Worm (Caenorhabditis elegans): Measurements from ENCODE around the gene K07C5.13.

The K07C5.13 gene

DNA sequence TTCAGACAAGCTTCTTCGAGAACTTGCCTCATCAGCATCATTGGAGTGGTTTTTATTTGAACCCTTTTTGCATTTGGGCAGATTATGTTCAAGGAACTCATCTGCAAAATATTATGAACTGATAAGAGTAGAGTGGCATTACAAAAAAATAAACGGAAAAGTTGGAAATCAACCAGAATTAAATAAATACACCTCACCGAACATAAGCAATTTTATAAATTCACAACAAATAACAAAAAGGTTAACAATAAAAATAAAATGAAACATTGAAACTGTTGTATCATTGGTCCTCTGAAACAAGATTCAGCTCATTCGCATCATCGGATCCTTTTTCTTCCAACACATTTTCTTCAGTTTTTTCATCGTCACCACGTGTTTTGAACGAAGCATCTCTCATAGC lies 24.6 kb upstream of the K07C5.13 start, which contains the start of gene asps-1:
Gene asps-1, minus strand, starts transcription at position 101 of the 400 bp plus-strand sequence.
- no peak for TF ChIP-seq hmbx-1 (tag; optimal IDR thresholded peaks at IDR 0.05)
- no peak for TF ChIP-seq sea-1 (GFP tag; conservative IDR thresholded peaks at IDR 0.05)
- no peak for TF ChIP-seq tra-4 (tag; optimal IDR thresholded peaks at IDR 0.05)
- TF ChIP-seq F13C5.2 (tag; optimal IDR thresholded peaks at IDR 0.05) = no peak
- no peak for TF ChIP-seq ceh-13 (GFP tag; optimal IDR thresholded peaks at IDR 0.05)
- no peak for TF ChIP-seq pes-1 (GFP tag; IDR thresholded peaks at IDR 0.05)
- no peak for TF ChIP-seq tbx-37 (GFP tag; conservative IDR thresholded peaks at IDR 0.05)
- TF ChIP-seq scrt-1 (GFP tag; IDR thresholded peaks at IDR 0.05) = no peak
- no peak for TF ChIP-seq ama-1 (optimal IDR thresholded peaks at IDR 0.05)
- no peak for TF ChIP-seq hnd-1 (tag; optimal IDR thresholded peaks at IDR 0.05)
- no peak for TF ChIP-seq flt-1 (GFP tag; IDR thresholded peaks at IDR 0.05)
- no peak for TF ChIP-seq aly-1 (tag; optimal IDR thresholded peaks at IDR 0.05)
- TF ChIP-seq ceh-36 (tag; optimal IDR thresholded peaks at IDR 0.05) = no peak

- TF ChIP-seq pes-1 (GFP tag; IDR thresholded peaks at IDR 0.05) (no peak), tbx-11 (GFP tag; IDR thresholded peaks at IDR 0.05) (no peak)
Observed at ce11 chrV:10319434-10319833, 22.4 kb upstream of the K07C5.13 start, which contains the start of gene B0024.11. Gene B0024.11 (minus strand): TSS chrV:10319534.

- TF ChIP-seq ceh-36 (tag; optimal IDR thresholded peaks at IDR 0.05) (no peak), pes-1 (GFP tag; IDR thresholded peaks at IDR 0.05) (no peak), tbx-37 (GFP tag; conservative IDR thresholded peaks at IDR 0.05) (peak; percentile 41; the same call in 1 of the 2 replicates), aly-1 (tag; optimal IDR thresholded peaks at IDR 0.05) (peak; percentile 8), scrt-1 (GFP tag; IDR thresholded peaks at IDR 0.05) (no peak), B0310.2 (tag; optimal IDR thresholded peaks at IDR 0.05) (no peak), ama-1 (optimal IDR thresholded peaks at IDR 0.05) (no peak), F13C5.2 (tag; optimal IDR thresholded peaks at IDR 0.05) (no peak)
Observed at ce11 chrV:10320101-10320761, 21.6 kb upstream of the K07C5.13 start, which contains the start of the genes gna-1 and B0024.13. Gene gna-1 (minus strand): TSS chrV:10320151. Gene B0024.13 (plus strand): TSS chrV:10320711.

DNA sequence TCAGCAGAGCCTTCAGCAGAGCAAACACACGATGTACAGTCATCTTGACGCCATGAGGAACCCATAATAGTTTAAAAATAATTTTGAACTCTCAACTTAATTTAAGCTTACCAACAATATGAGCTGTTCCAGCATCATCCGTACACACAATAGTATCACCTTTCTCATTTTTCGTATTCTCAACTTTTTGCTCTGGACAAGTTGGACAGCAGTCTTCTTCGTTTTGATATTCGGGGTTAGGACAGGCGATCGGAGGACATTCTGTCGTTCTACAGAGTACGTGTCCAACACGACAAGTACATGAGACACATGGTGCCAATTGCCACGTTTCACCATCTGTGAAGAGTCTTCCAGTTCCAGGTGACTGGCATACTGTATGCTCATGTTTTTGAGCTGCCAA lies 18.3 kb upstream of the K07C5.13 start:
- TF ChIP-seq ama-1 (optimal IDR thresholded peaks at IDR 0.05) = no peak
- TF ChIP-seq ceh-13 (GFP tag; optimal IDR thresholded peaks at IDR 0.05) = no peak
- no peak for TF ChIP-seq hmbx-1 (tag; optimal IDR thresholded peaks at IDR 0.05)
- no peak for TF ChIP-seq aly-1 (tag; optimal IDR thresholded peaks at IDR 0.05)

- TF ChIP-seq tbx-11 (GFP tag; IDR thresholded peaks at IDR 0.05) (no peak), ama-1 (optimal IDR thresholded peaks at IDR 0.05) (no peak), tbx-37 (GFP tag; conservative IDR thresholded peaks at IDR 0.05) (no peak), B0310.2 (tag; optimal IDR thresholded peaks at IDR 0.05) (no peak), hmg-4 (GFP tag; optimal IDR thresholded peaks at IDR 0.05) (no peak), hnd-1 (tag; optimal IDR thresholded peaks at IDR 0.05) (no peak), flt-1 (GFP tag; IDR thresholded peaks at IDR 0.05) (no peak), aly-1 (tag; optimal IDR thresholded peaks at IDR 0.05) (no peak), ets-7 (tag; optimal IDR thresholded peaks at IDR 0.05) (no peak)
Observed at ce11 chrV:10328080-10328479, 13.8 kb upstream of the K07C5.13 start.

DNA sequence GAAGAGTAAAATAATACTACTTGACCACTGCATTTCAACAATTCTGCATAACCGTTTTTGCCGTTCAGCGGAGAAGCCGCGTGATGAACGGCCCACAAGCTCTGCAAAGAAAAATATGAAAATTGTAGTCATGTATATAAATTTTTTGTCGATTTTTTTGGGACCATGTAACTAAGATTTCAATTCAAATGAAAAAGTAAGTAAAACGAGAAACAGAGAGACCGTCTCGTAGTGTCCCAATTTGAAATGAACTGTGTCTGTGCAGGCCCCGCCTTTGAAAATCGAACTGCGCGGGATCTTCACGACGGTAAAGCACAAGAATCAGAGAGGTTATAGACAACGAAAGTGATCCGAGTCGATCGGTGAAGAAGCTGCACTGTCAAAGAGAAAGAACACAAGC lies 9.8 kb upstream of the K07C5.13 start, which contains the start of gene crm-1:
Gene crm-1, minus strand, starts transcription at position 101 of the 400 bp plus-strand sequence.
- TF ChIP-seq hnd-1 (tag; optimal IDR thresholded peaks at IDR 0.05) = no peak
- no peak for TF ChIP-seq ama-1 (optimal IDR thresholded peaks at IDR 0.05)
- TF ChIP-seq tra-4 (tag; optimal IDR thresholded peaks at IDR 0.05) = no peak
- TF ChIP-seq tbx-37 (GFP tag; conservative IDR thresholded peaks at IDR 0.05) = no peak
- TF ChIP-seq scrt-1 (GFP tag; IDR thresholded peaks at IDR 0.05) = no peak
- TF ChIP-seq ceh-13 (GFP tag; optimal IDR thresholded peaks at IDR 0.05) = no peak
- no peak for TF ChIP-seq ceh-36 (tag; optimal IDR thresholded peaks at IDR 0.05)
- TF ChIP-seq sea-1 (GFP tag; conservative IDR thresholded peaks at IDR 0.05) = no peak
- TF ChIP-seq aly-1 (tag; optimal IDR thresholded peaks at IDR 0.05) = no peak
- no peak for TF ChIP-seq ets-7 (tag; optimal IDR thresholded peaks at IDR 0.05)
- no peak for TF ChIP-seq hmg-4 (GFP tag; optimal IDR thresholded peaks at IDR 0.05)
- TF ChIP-seq F13C5.2 (tag; optimal IDR thresholded peaks at IDR 0.05) = no peak
- no peak for TF ChIP-seq hmbx-1 (tag; optimal IDR thresholded peaks at IDR 0.05)
- no peak for TF ChIP-seq tbx-11 (GFP tag; IDR thresholded peaks at IDR 0.05)

DNA sequence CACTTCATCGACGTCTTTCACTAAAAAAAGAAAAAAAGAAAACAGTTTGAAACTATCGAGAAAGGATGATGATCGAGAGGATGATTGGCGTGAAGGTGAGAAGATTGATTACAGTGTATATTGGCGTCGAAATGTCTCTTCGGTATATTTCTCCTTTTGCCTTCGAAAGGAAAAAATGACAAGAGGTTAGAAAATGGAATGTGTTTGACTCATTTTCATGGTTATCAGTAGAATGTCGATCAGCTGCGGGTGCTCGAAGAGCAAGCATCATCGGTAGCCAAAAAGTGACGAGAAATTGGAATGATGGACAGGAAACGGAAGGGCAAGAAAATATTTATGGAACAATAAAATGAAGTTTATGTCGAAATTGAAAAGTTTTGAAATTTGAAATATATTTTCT lies 8.0 kb upstream of the K07C5.13 start:
- TF ChIP-seq flt-1 (GFP tag; IDR thresholded peaks at IDR 0.05) (no peak), scrt-1 (GFP tag; IDR thresholded peaks at IDR 0.05) (no peak), tra-4 (tag; optimal IDR thresholded peaks at IDR 0.05) (no peak), ets-7 (tag; optimal IDR thresholded peaks at IDR 0.05) (no peak), tbx-11 (GFP tag; IDR thresholded peaks at IDR 0.05) (no peak), pes-1 (GFP tag; IDR thresholded peaks at IDR 0.05) (no peak), tbx-37 (GFP tag; conservative IDR thresholded peaks at IDR 0.05) (no peak), ama-1 (optimal IDR thresholded peaks at IDR 0.05) (no peak), hnd-1 (tag; optimal IDR thresholded peaks at IDR 0.05) (no peak), ceh-36 (tag; optimal IDR thresholded peaks at IDR 0.05) (no peak), aly-1 (tag; optimal IDR thresholded peaks at IDR 0.05) (no peak), sea-1 (GFP tag; conservative IDR thresholded peaks at IDR 0.05) (no peak), F13C5.2 (tag; optimal IDR thresholded peaks at IDR 0.05) (no peak), hmbx-1 (tag; optimal IDR thresholded peaks at IDR 0.05) (no peak), hmg-4 (GFP tag; optimal IDR thresholded peaks at IDR 0.05) (no peak), ceh-13 (GFP tag; optimal IDR thresholded peaks at IDR 0.05) (no peak), B0310.2 (tag; optimal IDR thresholded peaks at IDR 0.05) (no peak)

All from whole organism, early embryonic.